Worm (Caenorhabditis elegans) whole organism, mixed stage, embryonic: ENCODE measurements around the gene sdz-5.

Experiments used
- blmp-1 ChIP-seq: fragments of 150-350 bp; optimal IDR thresholded peaks from 2 replicates; lab custom pipeline; 2014; ENCODE audit warnings: missing biosample characterization, missing genetic modification characterization
- lin-13 ChIP-seq: fragments of 150-350 bp; optimal IDR thresholded peaks from 2 replicates; lab custom pipeline; 2014; ENCODE audit warnings: missing biosample characterization, missing genetic modification characterization
- lsy-2 ChIP-seq: fragments of 150-350 bp; optimal IDR thresholded peaks from 2 replicates; lab custom pipeline; 2014; ENCODE audit warnings: missing biosample characterization, missing genetic modification characterization
- mab-5 ChIP-seq: fragments of 150-350 bp; optimal IDR thresholded peaks from 2 replicates; lab custom pipeline; 2014; ENCODE audit warnings: missing biosample characterization, missing genetic modification characterization
- nhr-12 ChIP-seq: fragments of 150-350 bp; optimal IDR thresholded peaks from 2 replicates; lab custom pipeline; 2014; ENCODE audit warnings: missing biosample characterization, missing genetic modification characterization
- nhr-28 ChIP-seq: fragments of 150-350 bp; optimal IDR thresholded peaks from 2 replicates; lab custom pipeline; 2014; ENCODE audit warnings: missing biosample characterization, missing genetic modification characterization
- pha-4 ChIP-seq: fragments of 150-350 bp; optimal IDR thresholded peaks from 2 replicates; lab custom pipeline; 2018; ENCODE audit warnings: missing biosample characterization, missing genetic modification reagents, missing genetic modification characterization
- sem-2 ChIP-seq: fragments of 200-800 bp; sonication (Bioruptor generic); optimal IDR thresholded peaks from 2 replicates; lab custom pipeline; 2018; ENCODE audit warnings: mild to moderate bottlenecking, missing genetic modification characterization, missing compliant biosample characterization
- ztf-11 ChIP-seq: fragments of 150-350 bp; optimal IDR thresholded peaks from 2 replicates; lab custom pipeline; 2014; ENCODE audit warnings: missing biosample characterization, missing genetic modification characterization

DNA sequence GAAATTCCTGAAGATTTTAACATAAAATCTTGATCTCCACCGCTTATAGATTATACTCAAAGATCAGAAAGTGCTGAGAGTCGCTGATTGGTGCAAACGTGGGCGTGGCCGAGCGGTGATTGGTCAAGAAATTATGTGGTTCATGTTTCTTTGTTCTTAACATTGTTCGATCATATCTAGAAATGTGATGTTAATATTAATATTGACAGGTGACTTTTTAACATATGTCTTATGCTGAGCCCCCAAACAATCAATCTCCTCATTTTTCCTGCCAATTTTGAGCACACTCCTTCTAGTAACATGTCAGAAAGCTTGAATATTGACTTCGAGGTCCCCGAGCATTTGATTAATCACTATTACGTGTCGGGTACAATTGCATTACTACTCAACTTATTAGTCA, 35.5 kb downstream of the sdz-5 start, which contains the start of gene sri-29:
- TF ChIP-seq pha-4 (tag; lab: Kevin White, UChicago) (no peak), mab-5 (no peak), sem-2 (GFP tag; lab: Kevin White, UChicago) (no peak), nhr-12 (tag; lab: Kevin White, UChicago) (no peak), blmp-1 (tag; lab: Kevin White, UChicago) (no peak), lsy-2 (tag; lab: Kevin White, UChicago) (no peak), ztf-11 (no peak), lin-13 (tag; lab: Kevin White, UChicago) (no peak), nhr-28 (no peak)
